Worm (Caenorhabditis elegans) whole organism, L1 larva: ENCODE measurements around the gene srx-62.

ENCODE experiments used
- C16A3.4 ChIP-seq: fragments of 150-350 bp; optimal IDR thresholded peaks from 2 replicates; lab custom pipeline; 2014; ENCODE audit warnings: missing biosample characterization, missing genetic modification characterization
- C34B4.2 ChIP-seq: sonication (generic microtip); optimal IDR thresholded peaks from 2 replicates; lab custom pipeline; 2017; ENCODE audit warnings: mild to moderate bottlenecking, missing genetic modification characterization, missing compliant biosample characterization
- Y116A8C.19 ChIP-seq: sonication (generic microtip); optimal IDR thresholded peaks from 2 replicates; lab custom pipeline; 2016; ENCODE audit warnings: missing compliant biosample characterization, missing genetic modification characterization, borderline replicate concordance
- blmp-1 ChIP-seq: fragments of 150-350 bp; optimal IDR thresholded peaks from 2 replicates; lab custom pipeline; 2014; ENCODE audit warnings: missing biosample characterization, missing genetic modification characterization
- ceh-8 ChIP-seq: fragments of 200-800 bp; sonication (Bioruptor generic); optimal IDR thresholded peaks from 2 replicates; lab custom pipeline; 2018; ENCODE audit warnings: mild to moderate bottlenecking, missing genetic modification characterization, moderate library complexity, missing compliant biosample characterization
- ceh-82 ChIP-seq, 3 experiments: fragments of 150-350 bp in 1 of 3; sonication (generic microtip) in 2 of 3; optimal IDR thresholded peaks; 2 replicates each; lab custom pipeline; 2014 to 2017; ENCODE audit warnings: missing biosample characterization in 3 of 3, missing genetic modification characterization in 3 of 3
- efl-1 ChIP-seq, 4 experiments: fragments of 150-350 bp; optimal IDR thresholded peaks in 3 of 4; peaks in 1 of 4; 1 replicate in 1 of 4; 2 replicates in 3 of 4; lab custom pipeline; 2014; ENCODE audit warnings: missing biosample characterization in 2 of 4, missing genetic modification characterization in 2 of 4, missing genetic modification reagents in 2 of 4
- elt-3 ChIP-seq, 6 experiments: fragments of 150-350 bp in 1 of 6; sonication (generic microtip); optimal IDR thresholded peaks; 2 replicates each; lab custom pipeline; 2017 to 2018; ENCODE audit warnings: missing biosample characterization in 6 of 6, missing genetic modification characterization in 6 of 6, inconsistent platforms in 1 of 6
- fkh-10 ChIP-seq: sonication (generic microtip); optimal IDR thresholded peaks from 2 replicates; lab custom pipeline; 2017; ENCODE audit warnings: missing biosample characterization, missing genetic modification reagents, missing genetic modification characterization
- fkh-8 ChIP-seq: sonication (generic microtip); optimal IDR thresholded peaks from 2 replicates; lab custom pipeline; 2016; ENCODE audit warnings: mild to moderate bottlenecking, missing genetic modification characterization, missing compliant biosample characterization
- grh-1 ChIP-seq: fragments of 200-800 bp; sonication (Bioruptor generic); IDR thresholded peaks from 2 replicates; pipeline ENCODE4 v1.3.6; 2022; ENCODE audit warnings: missing genetic modification reagents, missing genetic modification characterization, missing compliant biosample characterization
- hlh-4 ChIP-seq: sonication (generic microtip); optimal IDR thresholded peaks from 2 replicates; lab custom pipeline; 2016; ENCODE audit warnings: mild to moderate bottlenecking, missing genetic modification characterization, missing compliant biosample characterization
- hpl-2 ChIP-seq: fragments of 150-350 bp; optimal IDR thresholded peaks from 2 replicates; lab custom pipeline; 2014; ENCODE audit warnings: missing biosample characterization, missing genetic modification reagents, missing genetic modification characterization
- irx-1 ChIP-seq: sonication (generic microtip); optimal IDR thresholded peaks from 2 replicates; lab custom pipeline; 2016; ENCODE audit warnings: missing genetic modification characterization, missing compliant biosample characterization
- isw-1 ChIP-seq: fragments of 200-800 bp; sonication (Bioruptor generic); IDR thresholded peaks from 2 replicates; pipeline ENCODE4 v1.3.6; 2022; ENCODE audit warnings: missing genetic modification characterization, missing compliant biosample characterization
- jun-1 ChIP-seq: fragments of 150-350 bp; optimal IDR thresholded peaks from 2 replicates; lab custom pipeline; 2014; ENCODE audit warnings: missing biosample characterization, missing genetic modification reagents, missing genetic modification characterization
- lin-14 ChIP-seq: fragments of 200-800 bp; sonication (Bioruptor generic); optimal IDR thresholded peaks from 2 replicates; lab custom pipeline; 2018; ENCODE audit warnings: mild to moderate bottlenecking, missing genetic modification characterization, moderate library complexity, missing compliant biosample characterization
- lin-15B ChIP-seq: fragments of 150-350 bp; sonication (generic microtip); optimal IDR thresholded peaks from 3 replicates; lab custom pipeline; 2014; ENCODE audit warnings: missing biosample characterization, missing genetic modification characterization
- lin-35 ChIP-seq, 2 experiments: fragments of 150-350 bp; optimal IDR thresholded peaks; 2 replicates each; lab custom pipeline; 2014; ENCODE audit warnings: missing biosample characterization in 2 of 2, missing genetic modification characterization in 2 of 2, missing genetic modification reagents in 2 of 2
- lir-3 ChIP-seq: sonication (generic microtip); optimal IDR thresholded peaks from 2 replicates; lab custom pipeline; 2016; ENCODE audit warnings: mild to moderate bottlenecking, missing genetic modification characterization, moderate library complexity, missing compliant biosample characterization; ENCODE audit not compliant: poor library complexity
- lsy-2 ChIP-seq, 2 experiments: fragments of 150-350 bp; optimal IDR thresholded peaks; 2 replicates each; lab custom pipeline; 2014; ENCODE audit warnings: missing biosample characterization in 2 of 2, missing genetic modification characterization in 2 of 2
- mdl-1 ChIP-seq, 2 experiments: fragments of 150-350 bp; optimal IDR thresholded peaks; 2 replicates each; lab custom pipeline; 2014 to 2017; ENCODE audit warnings: missing biosample characterization in 2 of 2, missing genetic modification characterization in 2 of 2, inconsistent platforms in 1 of 2
- mef-2 ChIP-seq: fragments of 150-350 bp; optimal IDR thresholded peaks from 2 replicates; lab custom pipeline; 2014; ENCODE audit warnings: missing biosample characterization, missing genetic modification characterization
- mep-1 ChIP-seq: fragments of 150-350 bp; optimal IDR thresholded peaks from 2 replicates; lab custom pipeline; 2014; ENCODE audit warnings: missing biosample characterization, missing genetic modification characterization
- nhr-19 ChIP-seq: fragments of 200-800 bp; sonication (Bioruptor generic); conservative IDR thresholded peaks from 2 replicates; pipeline ENCODE4 v1.3.6; 2022; ENCODE audit warnings: missing genetic modification characterization, missing compliant biosample characterization
- nhr-20 ChIP-seq: sonication (generic microtip); optimal IDR thresholded peaks from 2 replicates; lab custom pipeline; 2016; ENCODE audit warnings: mild to moderate bottlenecking, missing genetic modification characterization, missing compliant biosample characterization
- nhr-28 ChIP-seq: fragments of 150-350 bp; optimal IDR thresholded peaks from 2 replicates; lab custom pipeline; 2014; ENCODE audit warnings: missing biosample characterization, missing genetic modification characterization
- nhr-71 ChIP-seq: sonication (generic microtip); optimal IDR thresholded peaks from 2 replicates; lab custom pipeline; 2016; ENCODE audit warnings: mild to moderate bottlenecking, missing genetic modification characterization, moderate library complexity, missing compliant biosample characterization
- nhr-76 ChIP-seq: sonication (generic microtip); optimal IDR thresholded peaks from 2 replicates; lab custom pipeline; 2017; ENCODE audit warnings: missing biosample characterization, missing genetic modification characterization
- nhr-84 ChIP-seq: sonication (generic microtip); optimal IDR thresholded peaks from 2 replicates; lab custom pipeline; 2017; ENCODE audit warnings: missing biosample characterization, missing genetic modification characterization
- nhr-85 ChIP-seq: sonication (generic microtip); peaks from one replicate; lab custom pipeline; 2016; ENCODE audit warnings: missing genetic modification characterization, inconsistent platforms, missing compliant biosample characterization
- nhr-90 ChIP-seq: sonication (generic microtip); optimal IDR thresholded peaks from 2 replicates; lab custom pipeline; 2016; ENCODE audit warnings: mild to moderate bottlenecking, missing genetic modification characterization, missing compliant biosample characterization; ENCODE audit not compliant: poor library complexity
- snpc-4 ChIP-seq: fragments of 150-350 bp; optimal IDR thresholded peaks from 2 replicates; lab custom pipeline; 2014; ENCODE audit warnings: missing biosample characterization, missing genetic modification characterization
- snu-23 ChIP-seq: sonication (generic microtip); optimal IDR thresholded peaks from 2 replicates; lab custom pipeline; 2016; ENCODE audit warnings: missing genetic modification characterization, missing compliant biosample characterization
- sup-37 ChIP-seq: fragments of 200-800 bp; sonication (Bioruptor generic); optimal IDR thresholded peaks from 2 replicates; lab custom pipeline; 2018; ENCODE audit warnings: mild to moderate bottlenecking, missing genetic modification characterization, missing compliant biosample characterization
- swsn-7 ChIP-seq: sonication (generic microtip); optimal IDR thresholded peaks from 2 replicates; lab custom pipeline; 2016; ENCODE audit warnings: missing genetic modification characterization, missing compliant biosample characterization
- tbx-2 ChIP-seq: sonication (generic microtip); optimal IDR thresholded peaks from 2 replicates; lab custom pipeline; 2016; ENCODE audit warnings: missing genetic modification characterization, missing compliant biosample characterization
- unc-30 ChIP-seq: sonication (generic microtip); optimal IDR thresholded peaks from 2 replicates; lab custom pipeline; 2017; ENCODE audit warnings: missing biosample characterization, missing genetic modification characterization
- unc-86 ChIP-seq: sonication (generic microtip); optimal IDR thresholded peaks from 2 replicates; lab custom pipeline; 2016; ENCODE audit warnings: missing genetic modification characterization, missing compliant biosample characterization
- unc-98 ChIP-seq: fragments of 200-800 bp; sonication (Bioruptor generic); IDR thresholded peaks from 2 replicates; pipeline ENCODE4 v1.3.6; 2022; ENCODE audit warnings: missing genetic modification characterization, missing compliant biosample characterization
- xbp-1 ChIP-seq: sonication (generic microtip); optimal IDR thresholded peaks from 2 replicates; lab custom pipeline; 2016; ENCODE audit warnings: missing genetic modification characterization, missing compliant biosample characterization
- zag-1 ChIP-seq: fragments of 150-350 bp; optimal IDR thresholded peaks from 2 replicates; lab custom pipeline; 2014; ENCODE audit warnings: missing biosample characterization, missing genetic modification characterization
- zip-4 ChIP-seq: fragments of 200-800 bp; sonication (Bioruptor generic); optimal IDR thresholded peaks from 2 replicates; lab custom pipeline; 2018; ENCODE audit warnings: mild to moderate bottlenecking, missing genetic modification characterization, moderate library complexity, missing compliant biosample characterization
- ztf-11 ChIP-seq, 2 experiments: sonication (generic microtip); optimal IDR thresholded peaks; 2 replicates each; lab custom pipeline; 2016 to 2017; ENCODE audit warnings: missing genetic modification characterization in 2 of 2, missing biosample characterization in 1 of 2, missing compliant biosample characterization in 1 of 2
- ztf-4 ChIP-seq: fragments of 150-350 bp; optimal IDR thresholded peaks from 2 replicates; lab custom pipeline; 2014; ENCODE audit warnings: missing biosample characterization, missing genetic modification characterization

srx-62 gene

DNA sequence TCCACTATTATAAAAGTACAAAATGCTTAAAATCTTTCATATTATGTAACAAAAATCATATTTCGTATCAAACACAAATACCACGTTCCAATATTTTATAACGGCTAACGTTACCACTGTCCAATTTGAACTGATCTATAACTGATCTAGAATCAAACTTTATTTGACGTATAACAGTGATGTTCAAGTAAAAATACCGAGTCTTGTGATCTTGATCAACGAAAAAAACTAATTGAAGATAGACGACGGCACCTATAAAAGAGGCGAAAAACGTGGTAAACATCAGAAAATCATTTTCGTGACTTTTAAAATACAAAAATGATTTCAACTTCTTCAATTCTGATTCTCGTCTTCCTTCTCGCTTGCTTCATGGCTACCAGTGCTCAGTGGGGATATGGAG is 8.1 kb downstream of the srx-62 start, which contains the start of gene nlp-28:
TSS of gene nlp-28 (plus strand) at position 285 of the 400 bp plus-strand sequence.
- TF ChIP-seq nhr-71, result peak; percentile 31
- no peak for TF ChIP-seq efl-1 (optimal IDR thresholded peaks at IDR 0.05; lab: Kevin White, UChicago)
- TF ChIP-seq efl-1 (GFP tag; optimal IDR thresholded peaks at IDR 0.05 in 1 of 2; lab: Kevin White, UChicago), result peak in 1 of 2 experiments; percentile 55
- no peak for TF ChIP-seq lir-3
- TF ChIP-seq snu-23 (GFP tag; lab: Kevin White, UChicago), result peak; percentile 19
- 0 out of 2 replicates have a peak, but pooled peaks have one; percentile 4 for TF ChIP-seq nhr-19 (GFP tag; lab: Robert Waterston, UW)
- TF ChIP-seq nhr-85 (tag; lab: Kevin White, UChicago), result peak; percentile 77
- TF ChIP-seq unc-30 (tag; lab: Kevin White, UChicago), result no peak
- no peak for TF ChIP-seq mep-1 (tag; lab: Kevin White, UChicago)
- peak in 1 of 6 experiments; percentile 53 for TF ChIP-seq elt-3 (tag; optimal IDR thresholded peaks at IDR 0.05; lab: Kevin White, UChicago)
- TF ChIP-seq tbx-2 (tag; lab: Kevin White, UChicago), result peak; percentile 17
- no peak for TF ChIP-seq ztf-11 (tag; optimal IDR thresholded peaks at IDR 0.05; lab: Kevin White, UChicago)
- TF ChIP-seq lin-35 (GFP tag; optimal IDR thresholded peaks at IDR 0.05; lab: Kevin White, UChicago), result peak in 1 of 2 experiments; percentile 0
- peak; percentile 54 for TF ChIP-seq nhr-20 (tag; lab: Kevin White, UChicago)
- TF ChIP-seq unc-98 (GFP tag; lab: Robert Waterston, UW), result no peak
- peak; percentile 41 for TF ChIP-seq lin-14 (GFP tag; lab: Kevin White, UChicago)

DNA sequence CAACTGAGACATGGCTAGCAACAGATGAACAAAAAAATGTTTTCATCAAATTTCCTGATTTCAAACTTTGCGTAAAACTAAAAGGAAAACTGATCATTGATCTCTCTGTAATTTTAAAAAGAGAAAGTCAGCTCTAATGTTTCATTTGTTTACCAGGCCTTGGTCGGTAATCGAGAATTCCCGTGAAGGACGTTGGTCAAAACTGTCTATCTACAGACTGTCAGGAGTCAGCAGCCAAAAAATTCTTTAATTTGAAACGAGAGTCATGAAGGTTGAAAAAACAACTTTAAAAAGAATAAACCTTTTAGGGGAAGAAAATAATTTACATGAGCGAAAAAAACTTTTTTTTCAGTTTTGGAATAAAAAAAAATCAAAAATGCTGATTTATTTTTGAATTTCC is 10.6 kb downstream of the srx-62 start:
- TF ChIP-seq elt-3 (tag; optimal IDR thresholded peaks at IDR 0.05; lab: Kevin White, UChicago) (peak in 1 of 6 experiments; percentile 19), lin-14 (GFP tag; lab: Kevin White, UChicago) (peak; percentile 42), efl-1 (optimal IDR thresholded peaks at IDR 0.05; lab: Kevin White, UChicago) (no peak), efl-1 (GFP tag; optimal IDR thresholded peaks at IDR 0.05 in 1 of 2; lab: Kevin White, UChicago) (peak in 1 of 2 experiments; percentile 23), zag-1 (tag; lab: Kevin White, UChicago) (no peak), nhr-84 (tag; lab: Kevin White, UChicago) (no peak), fkh-10 (GFP tag; lab: Kevin White, UChicago) (no peak), nhr-71 (peak; percentile 20), nhr-20 (tag; lab: Kevin White, UChicago) (peak; percentile 42), nhr-85 (tag; lab: Kevin White, UChicago) (peak; percentile 88), blmp-1 (tag; lab: Kevin White, UChicago) (peak; percentile 77)

DNA sequence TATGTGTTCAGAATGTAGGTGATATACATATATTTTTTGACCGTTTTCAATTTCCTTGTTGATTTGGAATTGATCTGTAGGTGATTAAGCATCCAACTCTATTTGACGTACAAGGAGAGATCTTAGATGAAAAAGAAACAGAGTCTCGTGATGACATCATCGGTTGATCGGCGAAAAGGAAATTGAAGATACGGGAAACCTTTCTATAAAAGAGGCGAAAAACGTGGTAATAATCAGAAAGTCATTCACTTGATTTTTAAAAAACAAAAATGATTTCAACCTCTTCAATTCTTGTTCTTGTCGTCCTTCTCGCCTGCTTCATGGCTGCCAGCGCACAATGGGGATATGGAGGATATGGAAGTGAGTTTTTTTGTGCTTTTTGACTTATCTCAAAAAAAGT is 11.6 kb downstream of the srx-62 start, which contains the start of gene nlp-29:
TSS of gene nlp-29 (plus strand) at position 248 of the 400 bp plus-strand sequence.
- TF ChIP-seq nhr-71, result peak; percentile 58
- peak; percentile 46 for TF ChIP-seq lin-14 (GFP tag; lab: Kevin White, UChicago)
- no peak for TF ChIP-seq ceh-82 (tag; optimal IDR thresholded peaks at IDR 0.05; lab: Kevin White, UChicago)
- no peak for TF ChIP-seq isw-1
- no peak for TF ChIP-seq hpl-2
- TF ChIP-seq snpc-4 (tag; lab: Kevin White, UChicago), result no peak
- TF ChIP-seq nhr-76, result no peak
- TF ChIP-seq snu-23 (GFP tag; lab: Kevin White, UChicago), result peak; percentile 50
- no peak for TF ChIP-seq hlh-4 (tag; lab: Kevin White, UChicago)
- no peak for TF ChIP-seq swsn-7 (tag; lab: Kevin White, UChicago)
- TF ChIP-seq C16A3.4 (tag; lab: Kevin White, UChicago), result no peak
- TF ChIP-seq fkh-8, result no peak
- no peak for TF ChIP-seq jun-1 (tag; lab: Kevin White, UChicago)
- no peak for TF ChIP-seq C34B4.2
- no peak for TF ChIP-seq lin-15B (tag; lab: Kevin White, UChicago)
- no peak for TF ChIP-seq sup-37
- no peak for TF ChIP-seq xbp-1
- no peak for TF ChIP-seq unc-98 (GFP tag; lab: Robert Waterston, UW)
- no peak for TF ChIP-seq ceh-8
- no peak for TF ChIP-seq mef-2 (tag; lab: Kevin White, UChicago)
- peak in 1 of 2 experiments; percentile 9 for TF ChIP-seq mdl-1 (tag; optimal IDR thresholded peaks at IDR 0.05; lab: Kevin White, UChicago)
- no peak for TF ChIP-seq nhr-28 (tag; lab: Kevin White, UChicago)
- TF ChIP-seq Y116A8C.19 (tag; lab: Kevin White, UChicago), result no peak
- TF ChIP-seq nhr-20 (tag; lab: Kevin White, UChicago), result peak; percentile 71
- peak; percentile 86 for TF ChIP-seq nhr-85 (tag; lab: Kevin White, UChicago)
- no peak for TF ChIP-seq unc-86
- TF ChIP-seq blmp-1 (tag; lab: Kevin White, UChicago), result peak; percentile 87
- TF ChIP-seq elt-3 (tag; optimal IDR thresholded peaks at IDR 0.05; lab: Kevin White, UChicago), result peak in 1 of 6 experiments; percentile 56
- TF ChIP-seq nhr-90 (tag; lab: Kevin White, UChicago), result no peak
- TF ChIP-seq lin-35 (GFP tag; optimal IDR thresholded peaks at IDR 0.05; lab: Kevin White, UChicago), result peak in 1 of 2 experiments; percentile 15
- no peak for TF ChIP-seq irx-1 (tag; lab: Kevin White, UChicago)
- TF ChIP-seq zip-4, result no peak
- TF ChIP-seq grh-1 (GFP tag; lab: Robert Waterston, UW), result 0 out of 2 replicates have a peak, but pooled peaks have one; percentile 24
- no peak for TF ChIP-seq nhr-84 (tag; lab: Kevin White, UChicago)
- TF ChIP-seq mep-1 (tag; lab: Kevin White, UChicago), result no peak
- TF ChIP-seq ztf-4, result no peak
- TF ChIP-seq lsy-2 (tag; optimal IDR thresholded peaks at IDR 0.05; lab: Kevin White, UChicago), result no peak
